Fruit fly (Drosophila melanogaster) whole organism, embryonic: ENCODE results near the gene CG6726.
A peak's percentile ranks its signal among the peaks of the same experiment; 100 is the strongest.

Experiments used
- ATbp ChIP-seq: fragments of 200-800 bp; sonication (Bioruptor generic); optimal IDR thresholded peaks from 2 replicates; lab custom pipeline; 2017; ENCODE audit warnings: missing biosample characterization, mild to moderate bottlenecking, missing genetic modification characterization, missing genetic modification reagents
- Adf1 ChIP-seq: fragments of 200-800 bp; sonication (Bioruptor generic); IDR thresholded peaks from 2 replicates; pipeline ENCODE4 v1.3.6; 2022; ENCODE audit warnings: missing biosample characterization, missing genetic modification characterization
- Aef1 ChIP-seq: fragments of 200-800 bp; sonication (Bioruptor generic); IDR thresholded peaks from 3 replicates; pipeline ENCODE4 v1.3.6; 2022; ENCODE audit warnings: missing biosample characterization, missing genetic modification characterization
- CG10431 ChIP-seq: fragments of 200-800 bp; sonication (Bioruptor generic); optimal IDR thresholded peaks from 3 replicates; lab custom pipeline; 2018; ENCODE audit warnings: missing biosample characterization, mild to moderate bottlenecking, missing genetic modification characterization
- CG12071 ChIP-seq: fragments of 200-800 bp; sonication (Bioruptor generic); optimal IDR thresholded peaks from 3 replicates; lab custom pipeline; 2018; ENCODE audit warnings: missing biosample characterization, mild to moderate bottlenecking, missing genetic modification characterization
- CG14667 ChIP-seq: fragments of 200-800 bp; sonication (Bioruptor generic); IDR thresholded peaks from 2 replicates; pipeline ENCODE4 v1.3.6; 2022; ENCODE audit warnings: missing biosample characterization, missing genetic modification characterization
- CG14710 ChIP-seq: fragments of 200-800 bp; sonication (Bioruptor generic); optimal IDR thresholded peaks from 3 replicates; lab custom pipeline; 2019; ENCODE audit warnings: missing biosample characterization, mild to moderate bottlenecking, missing genetic modification characterization, moderate library complexity
- CG17361 ChIP-seq: fragments of 200-800 bp; sonication (Bioruptor generic); IDR thresholded peaks from 3 replicates; pipeline ENCODE4 v1.3.6; 2022; ENCODE audit warnings: missing biosample characterization, missing genetic modification characterization
- CG17385 ChIP-seq: fragments of 200-800 bp; sonication (Bioruptor generic); optimal IDR thresholded peaks from 3 replicates; lab custom pipeline; 2018; ENCODE audit warnings: missing biosample characterization, mild to moderate bottlenecking, missing genetic modification characterization
- CG17568 ChIP-seq: fragments of 200-800 bp; sonication (Bioruptor generic); optimal IDR thresholded peaks from 2 replicates; lab custom pipeline; 2018; ENCODE audit warnings: missing biosample characterization, mild to moderate bottlenecking, missing genetic modification characterization, moderate library complexity
- CG18262 ChIP-seq: fragments of 200-800 bp; optimal IDR thresholded peaks from 3 replicates; lab custom pipeline; 2019; ENCODE audit warnings: missing biosample characterization, mild to moderate bottlenecking, missing genetic modification characterization, moderate library complexity
- CG18476 ChIP-seq: fragments of 200-800 bp; sonication (Bioruptor generic); optimal IDR thresholded peaks from 2 replicates; lab custom pipeline; 2016; ENCODE audit warnings: missing biosample characterization, mild to moderate bottlenecking, missing genetic modification characterization
- CG3065 ChIP-seq: fragments of 200-800 bp; sonication (Bioruptor generic); optimal IDR thresholded peaks from 2 replicates; lab custom pipeline; 2016; ENCODE audit warnings: missing biosample characterization, missing genetic modification characterization
- CG3281 ChIP-seq: fragments of 200-800 bp; sonication (Bioruptor generic); optimal IDR thresholded peaks from 3 replicates; lab custom pipeline; 2017; ENCODE audit warnings: missing biosample characterization, mild to moderate bottlenecking, missing genetic modification characterization
- CG3407 ChIP-seq: fragments of 200-800 bp; sonication (Bioruptor generic); optimal IDR thresholded peaks from 2 replicates; lab custom pipeline; 2018; ENCODE audit warnings: missing biosample characterization, mild to moderate bottlenecking, missing genetic modification characterization
- CG3995 ChIP-seq: fragments of 200-800 bp; sonication (Bioruptor generic); optimal IDR thresholded peaks from 3 replicates; lab custom pipeline; 2016; ENCODE audit warnings: missing biosample characterization, missing genetic modification characterization
- CG4360 ChIP-seq: fragments of 200-800 bp; sonication (Bioruptor generic); IDR thresholded peaks from 2 replicates; pipeline ENCODE4 v1.3.6; 2022; ENCODE audit warnings: missing biosample characterization, missing genetic modification characterization
- CG6175 ChIP-seq: fragments of 200-800 bp; sonication (Bioruptor generic); IDR thresholded peaks from 3 replicates; pipeline ENCODE4 v1.3.6; 2022; ENCODE audit warnings: missing biosample characterization, missing genetic modification characterization
- CG6689 ChIP-seq: fragments of 200-800 bp; sonication (Bioruptor generic); IDR thresholded peaks from 2 replicates; pipeline ENCODE4 v1.3.6; 2022; ENCODE audit warnings: missing biosample characterization, missing genetic modification characterization
- CG6791 ChIP-seq: fragments of 200-800 bp; sonication (Bioruptor generic); IDR thresholded peaks from 3 replicates; pipeline ENCODE4 v1.3.6; 2022; ENCODE audit warnings: missing biosample characterization, missing genetic modification characterization; ENCODE audit not compliant: partially characterized antibody
- CG8924 ChIP-seq: fragments of 200-800 bp; optimal IDR thresholded peaks from 3 replicates; lab custom pipeline; 2019; ENCODE audit warnings: missing biosample characterization, mild to moderate bottlenecking, missing genetic modification characterization, moderate library complexity
- CG9817 ChIP-seq: fragments of 200-800 bp; sonication (Bioruptor generic); optimal IDR thresholded peaks from 2 replicates; lab custom pipeline; 2018; ENCODE audit warnings: missing biosample characterization, mild to moderate bottlenecking, missing genetic modification characterization, moderate library complexity
- Fer3 ChIP-seq: fragments of 200-800 bp; sonication (Bioruptor generic); optimal IDR thresholded peaks from 2 replicates; lab custom pipeline; 2018; ENCODE audit warnings: missing biosample characterization, mild to moderate bottlenecking, missing genetic modification characterization, moderate library complexity
- HLH3B ChIP-seq: fragments of 200-800 bp; sonication (Bioruptor generic); IDR thresholded peaks from 2 replicates; pipeline ENCODE4 v1.3.6; 2022; ENCODE audit warnings: missing biosample characterization, missing genetic modification characterization
- Mad ChIP-seq: fragments of 200-800 bp; sonication (Bioruptor generic); optimal IDR thresholded peaks from 2 replicates; lab custom pipeline; 2016; ENCODE audit warnings: missing biosample characterization, missing genetic modification characterization
- Nf-YC ChIP-seq: fragments of 200-800 bp; optimal IDR thresholded peaks from 3 replicates; lab custom pipeline; 2019; ENCODE audit warnings: missing biosample characterization, mild to moderate bottlenecking, missing genetic modification characterization, moderate library complexity
- Sox102F ChIP-seq: fragments of 200-800 bp; sonication (Bioruptor generic); optimal IDR thresholded peaks from 2 replicates; lab custom pipeline; 2018; ENCODE audit warnings: missing biosample characterization, mild to moderate bottlenecking, missing genetic modification characterization, moderate library complexity
- Sry-δ ChIP-seq: fragments of 200-800 bp; sonication (Bioruptor generic); optimal IDR thresholded peaks from 2 replicates; lab custom pipeline; 2016; ENCODE audit warnings: missing biosample characterization, missing genetic modification characterization
- abd-A ChIP-seq: fragments of 200-800 bp; sonication (Bioruptor generic); optimal IDR thresholded peaks from 3 replicates; lab custom pipeline; 2019; ENCODE audit warnings: missing biosample characterization, mild to moderate bottlenecking, missing genetic modification characterization, moderate library complexity
- ap ChIP-seq: fragments of 200-800 bp; sonication (Bioruptor generic); IDR thresholded peaks from 2 replicates; pipeline ENCODE4 v1.3.6; 2022; ENCODE audit warnings: missing biosample characterization, missing genetic modification characterization
- bsh ChIP-seq, 2 experiments: fragments of 200-800 bp; sonication (Bioruptor generic); optimal IDR thresholded peaks; 2 replicates each; lab custom pipeline; 2017 to 2018; ENCODE audit warnings: mild to moderate bottlenecking in 2 of 2, missing biosample characterization in 2 of 2, missing genetic modification characterization in 2 of 2, moderate library complexity in 1 of 2
- chif ChIP-seq, 2 experiments: fragments of 200-800 bp; sonication (Bioruptor generic); optimal IDR thresholded peaks; 3 replicates each; lab custom pipeline; 2016; ENCODE audit warnings: missing biosample characterization in 2 of 2, missing genetic modification characterization in 2 of 2
- ci ChIP-seq: fragments of 200-800 bp; sonication (Bioruptor generic); IDR thresholded peaks from 3 replicates; pipeline ENCODE4 v1.3.6; 2022; ENCODE audit warnings: missing biosample characterization, missing genetic modification characterization
- crol ChIP-seq: fragments of 200-800 bp; sonication (Bioruptor generic); IDR thresholded peaks from 2 replicates; pipeline ENCODE4 v1.3.6; 2022; ENCODE audit warnings: missing biosample characterization, missing genetic modification characterization
- crp ChIP-seq, 2 experiments: fragments of 200-800 bp; sonication (Bioruptor generic); optimal IDR thresholded peaks; 2 replicates in 1 of 2; 3 replicates in 1 of 2; lab custom pipeline; 2017; ENCODE audit warnings: missing biosample characterization in 2 of 2, missing genetic modification characterization in 2 of 2, mild to moderate bottlenecking in 1 of 2, moderate library complexity in 1 of 2
- hkb ChIP-seq, 2 experiments: fragments of 200-800 bp in 1 of 2; fragments of >200 bp in 1 of 2; sonication (Bioruptor generic) in 1 of 2; IDR thresholded peaks in 1 of 2; optimal IDR thresholded peaks in 1 of 2; 2 replicates each; pipeline versions ENCODE4 v1.3.6 to Lab custom; 2017 to 2022; ENCODE audit warnings: missing biosample characterization in 1 of 2, missing genetic modification characterization in 1 of 2
- inv ChIP-seq: fragments of 200-800 bp; sonication (Bioruptor generic); IDR thresholded peaks from 2 replicates; pipeline ENCODE4 v1.3.6; 2022; ENCODE audit warnings: missing biosample characterization, missing genetic modification characterization; ENCODE audit not compliant: partially characterized antibody
- lab ChIP-seq: fragments of 200-800 bp; sonication (Bioruptor generic); optimal IDR thresholded peaks from 3 replicates; lab custom pipeline; 2017; ENCODE audit warnings: missing biosample characterization, missing genetic modification characterization, mild to moderate bottlenecking, moderate library complexity, missing genetic modification reagents
- mld ChIP-seq: fragments of 200-800 bp; sonication (Bioruptor generic); IDR thresholded peaks from 3 replicates; pipeline ENCODE4 v1.3.6; 2022; ENCODE audit warnings: missing biosample characterization, missing genetic modification characterization; ENCODE audit not compliant: partially characterized antibody
- rib ChIP-seq: fragments of 200-800 bp; sonication (Bioruptor generic); IDR thresholded peaks from 2 replicates; pipeline ENCODE4 v1.3.6; 2022; ENCODE audit warnings: missing biosample characterization, missing genetic modification characterization
- ro ChIP-seq: fragments of 200-800 bp; sonication (Bioruptor generic); IDR thresholded peaks from 2 replicates; pipeline ENCODE4 v1.3.6; 2022; ENCODE audit warnings: missing biosample characterization, missing genetic modification characterization
- schlank ChIP-seq: fragments of 200-800 bp; sonication (Bioruptor generic); optimal IDR thresholded peaks from 2 replicates; lab custom pipeline; 2018; ENCODE audit warnings: missing biosample characterization, mild to moderate bottlenecking, missing genetic modification characterization
- sd ChIP-seq: fragments of 200-800 bp; sonication (Bioruptor generic); optimal IDR thresholded peaks from 3 replicates; lab custom pipeline; 2018; ENCODE audit warnings: missing biosample characterization, mild to moderate bottlenecking, missing genetic modification characterization, moderate library complexity
- sim ChIP-seq: fragments of 200-800 bp; sonication (Bioruptor generic); IDR thresholded peaks from 2 replicates; pipeline ENCODE4 v1.3.6; 2022; ENCODE audit warnings: missing biosample characterization, missing genetic modification characterization
- so ChIP-seq: fragments of 200-800 bp; sonication (Bioruptor generic); IDR thresholded peaks from 3 replicates; pipeline ENCODE4 v1.3.6; 2022; ENCODE audit warnings: missing biosample characterization, missing genetic modification characterization
- tgo ChIP-seq: fragments of 200-800 bp; sonication (Bioruptor generic); IDR thresholded peaks from 3 replicates; pipeline ENCODE4 v1.3.6; 2022; ENCODE audit warnings: missing biosample characterization, missing genetic modification characterization
- ttk ChIP-seq: fragments of 200-800 bp; sonication (Bioruptor generic); IDR thresholded peaks from 2 replicates; pipeline ENCODE4 v2.1.2; 2022; ENCODE audit warnings: missing biosample characterization, missing genetic modification characterization
- usp ChIP-seq: fragments of >200 bp; optimal IDR thresholded peaks from 2 replicates; lab custom pipeline; 2017; ENCODE audit warnings: missing biosample characterization, missing genetic modification characterization
- zen2 ChIP-seq: fragments of 200-800 bp; sonication (Bioruptor generic); IDR thresholded peaks from 3 replicates; pipeline ENCODE4 v1.3.6; 2022; ENCODE audit warnings: missing biosample characterization, missing genetic modification characterization; ENCODE audit not compliant: partially characterized antibody

CG6726 gene

dm6 chr3R:23046529-23046943 is 45.0 kb upstream of the CG6726 start (continued):
- TF ChIP-seq chif (GFP tag; optimal IDR thresholded peaks at IDR 0.05; lab: Kevin White, UChicago) (peak in 1 of 2 experiments; percentile 5), CG4360 (GFP tag; lab: Robert Waterston, UW) (no peak), tgo (GFP tag; lab: Robert Waterston, UW) (peak; percentile 57; the same call in 2 of the 3 replicates), CG18262 (no peak), ro (GFP tag; lab: Robert Waterston, UW) (no peak), crol (GFP tag; lab: Robert Waterston, UW) (no peak), CG12071 (GFP tag; lab: Kevin White, UChicago) (peak; percentile 6), CG3407 (GFP tag; lab: Kevin White, UChicago) (no peak), rib (GFP tag; lab: Robert Waterston, UW) (no peak), CG8924 (tag; lab: Kevin White, UChicago) (no peak), CG14667 (0 out of 2 replicates have a peak, but pooled peaks have one; percentile 12), crp (GFP tag; optimal IDR thresholded peaks at IDR 0.05; lab: Kevin White, UChicago) (no peak), lab (GFP tag; lab: Kevin White, UChicago) (peak; percentile 60), mld (no peak), CG3995 (GFP tag; lab: Kevin White, UChicago) (no peak), Adf1 (peak; percentile 28; the same call in 1 of the 2 replicates), Fer3 (tag; lab: Kevin White, UChicago) (peak; percentile 51), zen2 (GFP tag; lab: Robert Waterston, UW) (no peak), ap (GFP tag; lab: Robert Waterston, UW) (peak; percentile 48; the same call in 1 of the 2 replicates), CG17385 (GFP tag; lab: Kevin White, UChicago) (peak; percentile 1), CG6175 (GFP tag; lab: Robert Waterston, UW) (peak; percentile 8; the same call in 1 of the 3 replicates), ttk (GFP tag; lab: Robert Waterston, UW) (0 out of 2 replicates have a peak, but pooled peaks have one; percentile 29), ci (0 out of 3 replicates have a peak, but pooled peaks have one; percentile 39), sim (GFP tag; lab: Robert Waterston, UW) (no peak), CG3065 (no peak), Aef1 (GFP tag; lab: Robert Waterston, UW) (peak; percentile 36; the same call in 2 of the 3 replicates), CG17568 (GFP tag; lab: Kevin White, UChicago) (peak; percentile 18), CG6791 (GFP tag; lab: Robert Waterston, UW) (no peak), sd (tag; lab: Kevin White, UChicago) (peak; percentile 95), schlank (tag; lab: Kevin White, UChicago) (peak; percentile 11), HLH3B (0 out of 2 replicates have a peak, but pooled peaks have one; percentile 32), CG3281 (GFP tag; lab: Kevin White, UChicago) (peak; percentile 46), CG18476 (GFP tag; lab: Kevin White, UChicago) (no peak), ATbp (no peak), usp (GFP tag; lab: Kevin White, UChicago) (no peak), abd-A (tag; lab: Kevin White, UChicago) (peak; percentile 60), CG9817 (tag; lab: Kevin White, UChicago) (peak; percentile 43), bsh (GFP tag; optimal IDR thresholded peaks at IDR 0.05; lab: Kevin White, UChicago) (peak in 1 of 2 experiments; percentile 41), CG10431 (GFP tag; lab: Kevin White, UChicago) (no peak), Mad (GFP tag; lab: Kevin White, UChicago) (peak; percentile 40), CG6689 (0 out of 2 replicates have a peak, but pooled peaks have one; percentile 30), CG14710 (tag; lab: Kevin White, UChicago) (no peak), so (GFP tag; lab: Robert Waterston, UW) (0 out of 3 replicates have a peak, but pooled peaks have one; percentile 50), CG17361 (GFP tag; lab: Robert Waterston, UW) (0 out of 3 replicates have a peak, but pooled peaks have one; percentile 32), inv (GFP tag; lab: Robert Waterston, UW) (no peak), Nf-YC (tag; lab: Kevin White, UChicago) (no peak), Sox102F (GFP tag; lab: Kevin White, UChicago) (peak; percentile 51), hkb (optimal IDR thresholded peaks at IDR 0.05; lab: Kevin White, UChicago) (no peak), hkb (GFP tag; IDR thresholded peaks at IDR 0.05; lab: Robert Waterston, UW) (peak; percentile 64; the same call in 1 of the 2 replicates), Sry-δ (GFP tag; lab: Kevin White, UChicago) (no peak)
